Fruit fly (Drosophila melanogaster): Measurements from ENCODE around the gene rdgA.

dm6 chrX:8894315-8895017, 12.4 kb upstream of the rdgA start:
- TF ChIP-seq toe (GFP tag; optimal IDR thresholded peaks at IDR 0.05) = peak; percentile 38
- no peak for TF ChIP-seq cnc (optimal IDR thresholded peaks at IDR 0.05)
- peak; percentile 42 for TF ChIP-seq Crg-1 (GFP tag; optimal IDR thresholded peaks at IDR 0.05)
- peak; percentile 76 for TF ChIP-seq CG7101 (tag; optimal IDR thresholded peaks at IDR 0.05)
- peak; percentile 96 for TF ChIP-seq kay (GFP tag; ENCODE audit: borderline replicate concordance)
